Worm (Caenorhabditis elegans): ENCODE results near the gene F52H2.1.
A peak's percentile ranks its signal among the peaks of the same experiment; 100 is the strongest.

The F52H2.1 gene

DNA sequence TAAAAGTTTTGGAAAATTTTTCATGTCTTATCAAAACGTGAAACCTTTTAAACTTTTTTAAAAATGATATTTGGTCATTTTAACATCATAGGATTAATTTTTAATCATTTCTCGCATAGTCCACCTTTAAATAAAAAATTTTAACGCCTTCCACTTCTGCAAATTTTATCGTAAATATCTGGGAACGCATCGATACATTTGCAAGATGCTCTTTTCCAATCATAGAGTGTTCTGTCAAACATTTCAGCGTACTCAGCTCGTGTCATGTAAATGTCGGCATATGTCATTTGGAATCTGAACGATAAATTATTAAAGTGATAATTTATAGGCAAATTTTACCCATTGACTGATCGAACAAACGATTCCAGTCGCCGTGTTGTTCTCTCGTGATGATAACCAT is 12.9 kb upstream of the F52H2.1 start, which contains the start of gene F52H2.5:
Gene F52H2.5, minus strand, starts transcription at position 101 of the 400 bp plus-strand sequence.
- TF ChIP-seq tbx-7 (tag; optimal IDR thresholded peaks at IDR 0.05) = no peak
- TF ChIP-seq ceh-6 (GFP tag; optimal IDR thresholded peaks at IDR 0.05) = no peak
- TF ChIP-seq C08G9.2 (tag; optimal IDR thresholded peaks at IDR 0.05) = no peak
- no peak for TF ChIP-seq ets-4 (tag; optimal IDR thresholded peaks at IDR 0.05)
- no peak for TF ChIP-seq hlh-6 (tag; optimal IDR thresholded peaks at IDR 0.05)
- TF ChIP-seq ttx-3 (tag; optimal IDR thresholded peaks at IDR 0.05) = no peak
- TF ChIP-seq sox-2 (GFP tag; IDR thresholded peaks at IDR 0.05) = no peak

ce11 chrX:2564047-2564446 is 8.9 kb upstream of the F52H2.1 start, which contains the start of gene dhcr-24:
dhcr-24 (minus strand) TSS chrX:2564147.
- TF ChIP-seq C38D4.7 (GFP tag; optimal IDR thresholded peaks at IDR 0.05) (no peak), lim-6 (tag; optimal IDR thresholded peaks at IDR 0.05) (no peak), sox-4 (tag; optimal IDR thresholded peaks at IDR 0.05) (no peak), nhr-232 (tag; optimal IDR thresholded peaks at IDR 0.05) (no peak), F13H6.1 (tag; optimal IDR thresholded peaks at IDR 0.05) (no peak), ceh-48 (tag; optimal IDR thresholded peaks at IDR 0.05) (no peak), tbx-7 (tag; optimal IDR thresholded peaks at IDR 0.05) (no peak), mec-3 (tag; optimal IDR thresholded peaks at IDR 0.05; ENCODE audit: borderline replicate concordance) (no peak), ceh-31 (tag; optimal IDR thresholded peaks at IDR 0.05) (no peak), hlh-13 (GFP tag; optimal IDR thresholded peaks at IDR 0.05) (no peak), sdc-2 (tag; optimal IDR thresholded peaks at IDR 0.05) (no peak), rnt-1 (tag; optimal IDR thresholded peaks at IDR 0.05) (no peak), unc-3 (GFP tag; conservative IDR thresholded peaks at IDR 0.05) (no peak), unc-3 (tag; optimal IDR thresholded peaks at IDR 0.05) (no peak), ahr-1 (tag; optimal IDR thresholded peaks at IDR 0.05) (no peak), ets-4 (tag; optimal IDR thresholded peaks at IDR 0.05) (no peak), K02D7.2 (tag; optimal IDR thresholded peaks at IDR 0.05) (no peak), ceh-18 (tag; optimal IDR thresholded peaks at IDR 0.05) (no peak), ceh-6 (GFP tag; optimal IDR thresholded peaks at IDR 0.05) (no peak), ama-1 (optimal IDR thresholded peaks at IDR 0.05) (no peak), zip-5 (tag; optimal IDR thresholded peaks at IDR 0.05) (no peak)

- TF ChIP-seq elt-2 (tag; optimal IDR thresholded peaks at IDR 0.05) = peak; percentile 91
- no peak for TF ChIP-seq ceh-2 (tag; optimal IDR thresholded peaks at IDR 0.05)
Measured at ce11 chrX:2565308-2565773, 7.6 kb upstream of the F52H2.1 start, which contains the start of gene F52H2.15. F52H2.15 (plus strand) TSS chrX:2565358.

- TF ChIP-seq syd-9 (tag; optimal IDR thresholded peaks at IDR 0.05) = no peak
- no peak for TF ChIP-seq lin-11 (tag; optimal IDR thresholded peaks at IDR 0.05)
- TF ChIP-seq pag-3 (tag; optimal IDR thresholded peaks at IDR 0.05; ENCODE audit: borderline replicate concordance) = no peak
- no peak for TF ChIP-seq ceh-2 (tag; optimal IDR thresholded peaks at IDR 0.05)
- TF ChIP-seq pha-4 (tag; optimal IDR thresholded peaks at IDR 0.05) = no peak
- no peak for TF ChIP-seq pha-2 (tag; optimal IDR thresholded peaks at IDR 0.05)
- no peak for TF ChIP-seq T23F11.4 (GFP tag; optimal IDR thresholded peaks at IDR 0.05)
- no peak for TF ChIP-seq elt-2 (tag; optimal IDR thresholded peaks at IDR 0.05)
- no peak for TF ChIP-seq C08G9.2 (tag; optimal IDR thresholded peaks at IDR 0.05)
- TF ChIP-seq pros-1 (tag; optimal IDR thresholded peaks at IDR 0.05) = no peak
- TF ChIP-seq unc-55 (GFP tag; optimal IDR thresholded peaks at IDR 0.05) = no peak
- TF ChIP-seq madf-2 (tag; optimal IDR thresholded peaks at IDR 0.05) = no peak
- no peak for TF ChIP-seq fkh-6 (tag; optimal IDR thresholded peaks at IDR 0.05)
- TF ChIP-seq ttx-3 (tag; optimal IDR thresholded peaks at IDR 0.05) = no peak
- TF ChIP-seq lim-6 (tag; optimal IDR thresholded peaks at IDR 0.05) = no peak
- no peak for TF ChIP-seq ceh-6 (GFP tag; optimal IDR thresholded peaks at IDR 0.05)
- TF ChIP-seq unc-86 (tag; optimal IDR thresholded peaks at IDR 0.05) = no peak
Measured at ce11 chrX:2567761-2568160, 5.1 kb upstream of the F52H2.1 start.
